Fruit fly (Drosophila melanogaster): ENCODE measurements around the gene b.

b gene

DNA sequence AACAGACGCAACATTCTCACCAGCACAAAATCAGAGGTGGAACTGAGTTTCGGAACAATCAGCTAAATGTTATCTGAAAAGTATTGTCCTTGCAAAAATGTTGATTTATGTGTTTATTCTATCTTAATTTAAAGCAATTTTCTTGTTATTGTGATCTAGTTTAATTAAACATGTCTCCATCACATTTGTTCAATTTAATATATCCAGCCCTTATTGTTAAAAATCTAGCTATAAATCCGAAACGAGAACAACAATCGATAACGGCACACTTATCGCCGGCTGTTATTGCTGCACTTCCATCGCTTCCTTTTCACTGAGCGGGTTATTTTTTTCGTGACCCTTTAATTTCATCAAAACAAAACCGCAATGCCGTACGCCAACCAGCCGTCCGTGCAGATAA, 12.0 kb downstream of the b start, which contains the start of the genes GatC, PolG2 and Polr2C:
TSS of gene GatC (minus strand) at position 48 of the 400 bp plus-strand sequence.
TSS of gene PolG2 (minus strand) at position 48 of the 400 bp plus-strand sequence.
TSS of gene Polr2C (plus strand) at position 280 of the 400 bp plus-strand sequence.
- peak; percentile 12 for TF ChIP-seq CG1620 (GFP tag; optimal IDR thresholded peaks at IDR 0.05)
- no peak for TF ChIP-seq CG7045 (GFP tag; optimal IDR thresholded peaks at IDR 0.05)
- TF ChIP-seq tj (GFP tag; optimal IDR thresholded peaks at IDR 0.05), result peak; percentile 0
- no peak for TF ChIP-seq pad (GFP tag; optimal IDR thresholded peaks at IDR 0.05)
- peak; percentile 19 for TF ChIP-seq CG14711 (tag; optimal IDR thresholded peaks at IDR 0.05)
- TF ChIP-seq cic (GFP tag; optimal IDR thresholded peaks at IDR 0.05), result no peak
- TF ChIP-seq Hr96 (GFP tag; optimal IDR thresholded peaks at IDR 0.05), result no peak
- no peak for TF ChIP-seq CG11617 (GFP tag; optimal IDR thresholded peaks at IDR 0.05)
- TF ChIP-seq ovo (GFP tag; optimal IDR thresholded peaks at IDR 0.05), result no peak
- peak; percentile 33 for TF ChIP-seq Crg-1 (GFP tag; optimal IDR thresholded peaks at IDR 0.05)
- no peak for TF ChIP-seq CG12768 (GFP tag; optimal IDR thresholded peaks at IDR 0.05)
- TF ChIP-seq cnc (optimal IDR thresholded peaks at IDR 0.05), result no peak
- TF ChIP-seq toe (GFP tag; optimal IDR thresholded peaks at IDR 0.05), result no peak
- peak; percentile 38 for TF ChIP-seq Mnt (GFP tag; optimal IDR thresholded peaks at IDR 0.05)
- peak; percentile 11 for TF ChIP-seq CG33017 (tag; optimal IDR thresholded peaks at IDR 0.05)
- no peak for TF ChIP-seq Clk (GFP tag; optimal IDR thresholded peaks at IDR 0.05)
- TF ChIP-seq kay (GFP tag; ENCODE audit: borderline replicate concordance), result no peak
- no peak for TF ChIP-seq bab1 (GFP tag; optimal IDR thresholded peaks at IDR 0.05)
- peak; percentile 53 for TF ChIP-seq CG7101 (tag; optimal IDR thresholded peaks at IDR 0.05)
- no peak for TF ChIP-seq CG5204 (GFP tag; optimal IDR thresholded peaks at IDR 0.05)

- TF ChIP-seq ovo (GFP tag; optimal IDR thresholded peaks at IDR 0.05), result peak; percentile 98
- TF ChIP-seq tj (GFP tag; optimal IDR thresholded peaks at IDR 0.05), result peak; percentile 91
- TF ChIP-seq toe (GFP tag; optimal IDR thresholded peaks at IDR 0.05), result peak; percentile 99
- TF ChIP-seq CG33017 (tag; optimal IDR thresholded peaks at IDR 0.05), result peak; percentile 100
- TF ChIP-seq CG1620 (GFP tag; optimal IDR thresholded peaks at IDR 0.05), result peak; percentile 99
- peak; percentile 100 for TF ChIP-seq CG7101 (tag; optimal IDR thresholded peaks at IDR 0.05)
- TF ChIP-seq bab1 (GFP tag; optimal IDR thresholded peaks at IDR 0.05), result peak; percentile 100
- TF ChIP-seq CG11617 (GFP tag; optimal IDR thresholded peaks at IDR 0.05), result peak; percentile 98
- peak; percentile 98 for TF ChIP-seq CG14711 (tag; optimal IDR thresholded peaks at IDR 0.05)
- no peak for TF ChIP-seq kay (GFP tag; ENCODE audit: borderline replicate concordance)
- peak; percentile 99 for TF ChIP-seq CG12768 (GFP tag; optimal IDR thresholded peaks at IDR 0.05)
- TF ChIP-seq Mnt (GFP tag; optimal IDR thresholded peaks at IDR 0.05), result peak; percentile 98
- TF ChIP-seq CG5204 (GFP tag; optimal IDR thresholded peaks at IDR 0.05), result peak; percentile 100
- peak; percentile 99 for TF ChIP-seq Hr96 (GFP tag; optimal IDR thresholded peaks at IDR 0.05)
- peak; percentile 99 for TF ChIP-seq CG7045 (GFP tag; optimal IDR thresholded peaks at IDR 0.05)
- peak; percentile 93 for TF ChIP-seq pad (GFP tag; optimal IDR thresholded peaks at IDR 0.05)
- peak; percentile 99 for TF ChIP-seq Clk (GFP tag; optimal IDR thresholded peaks at IDR 0.05)
- peak; percentile 99 for TF ChIP-seq Crg-1 (GFP tag; optimal IDR thresholded peaks at IDR 0.05)
- TF ChIP-seq cic (GFP tag; optimal IDR thresholded peaks at IDR 0.05), result peak; percentile 91
- no peak for TF ChIP-seq cnc (optimal IDR thresholded peaks at IDR 0.05)
Observed at dm6 chr2L:13835002-13835910, 14.2 kb downstream of the b start, which contains the start of the genes mRpS23 and CenG1A. mRpS23 (minus strand) TSS chr2L:13835072. CenG1A (plus strand) TSS chr2L:13835564.

DNA sequence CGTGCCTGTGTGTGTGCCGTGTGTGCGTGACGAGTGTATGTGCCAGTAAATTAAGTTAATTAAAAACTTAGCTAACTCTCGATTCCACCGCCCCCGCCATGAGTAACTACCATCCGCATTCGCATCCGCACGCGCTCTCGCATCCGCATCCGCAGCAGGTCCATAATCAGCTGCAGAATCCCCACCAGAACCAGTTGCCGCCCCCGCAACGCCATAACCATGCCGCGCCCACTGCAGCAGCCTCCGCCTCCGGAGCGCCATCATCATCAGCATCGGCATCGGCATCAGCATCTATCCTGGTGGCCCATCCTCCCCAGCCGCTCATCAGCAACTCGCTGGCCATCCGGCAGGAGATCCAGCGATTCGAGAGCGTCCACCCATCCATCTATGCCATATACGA, 14.9 kb downstream of the b start:
- TF ChIP-seq Hr96 (GFP tag; optimal IDR thresholded peaks at IDR 0.05), result no peak
- TF ChIP-seq Clk (GFP tag; optimal IDR thresholded peaks at IDR 0.05), result no peak
- TF ChIP-seq cic (GFP tag; optimal IDR thresholded peaks at IDR 0.05), result no peak
- TF ChIP-seq Mnt (GFP tag; optimal IDR thresholded peaks at IDR 0.05), result no peak
- TF ChIP-seq CG14711 (tag; optimal IDR thresholded peaks at IDR 0.05), result no peak
- no peak for TF ChIP-seq CG7101 (tag; optimal IDR thresholded peaks at IDR 0.05)
- no peak for TF ChIP-seq kay (GFP tag; ENCODE audit: borderline replicate concordance)
- TF ChIP-seq bab1 (GFP tag; optimal IDR thresholded peaks at IDR 0.05), result no peak
- no peak for TF ChIP-seq CG1620 (GFP tag; optimal IDR thresholded peaks at IDR 0.05)

DNA sequence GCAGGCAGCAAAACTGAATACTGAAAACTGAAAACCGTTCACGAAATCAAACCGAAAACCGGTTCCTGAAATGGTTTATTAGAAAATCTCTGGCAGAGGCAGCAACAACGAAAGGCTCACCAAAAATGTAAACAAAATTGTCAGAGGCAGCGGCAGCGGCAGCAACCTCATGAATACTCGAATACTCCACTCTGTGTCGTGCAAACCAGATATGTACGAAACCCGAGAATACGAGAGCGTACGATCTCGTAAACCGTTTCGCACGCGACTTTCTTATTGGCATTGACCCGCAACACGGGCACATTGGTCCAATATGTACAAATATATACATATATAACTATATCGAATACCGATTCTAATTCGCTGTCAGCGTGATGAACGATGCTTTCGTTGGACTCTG, 16.5 kb downstream of the b start:
- no peak for TF ChIP-seq CG7045 (GFP tag; optimal IDR thresholded peaks at IDR 0.05)
- TF ChIP-seq CG1620 (GFP tag; optimal IDR thresholded peaks at IDR 0.05), result no peak
- no peak for TF ChIP-seq bab1 (GFP tag; optimal IDR thresholded peaks at IDR 0.05)
- TF ChIP-seq CG14711 (tag; optimal IDR thresholded peaks at IDR 0.05), result no peak
- no peak for TF ChIP-seq Clk (GFP tag; optimal IDR thresholded peaks at IDR 0.05)
- no peak for TF ChIP-seq toe (GFP tag; optimal IDR thresholded peaks at IDR 0.05)
- no peak for TF ChIP-seq CG5204 (GFP tag; optimal IDR thresholded peaks at IDR 0.05)
- TF ChIP-seq CG12768 (GFP tag; optimal IDR thresholded peaks at IDR 0.05), result no peak
- TF ChIP-seq kay (GFP tag; ENCODE audit: borderline replicate concordance), result no peak
- TF ChIP-seq Mnt (GFP tag; optimal IDR thresholded peaks at IDR 0.05), result no peak
- no peak for TF ChIP-seq tj (GFP tag; optimal IDR thresholded peaks at IDR 0.05)
- TF ChIP-seq CG7101 (tag; optimal IDR thresholded peaks at IDR 0.05), result no peak
- no peak for TF ChIP-seq pad (GFP tag; optimal IDR thresholded peaks at IDR 0.05)

dm6 chr2L:13838647-13839390, 17.8 kb downstream of the b start:
- TF ChIP-seq CG7045 (GFP tag; optimal IDR thresholded peaks at IDR 0.05) (peak; percentile 71), CG33017 (tag; optimal IDR thresholded peaks at IDR 0.05) (peak; percentile 78), Hr96 (GFP tag; optimal IDR thresholded peaks at IDR 0.05) (no peak), CG1620 (GFP tag; optimal IDR thresholded peaks at IDR 0.05) (no peak), pad (GFP tag; optimal IDR thresholded peaks at IDR 0.05) (peak; percentile 32), cnc (optimal IDR thresholded peaks at IDR 0.05) (no peak), bab1 (GFP tag; optimal IDR thresholded peaks at IDR 0.05) (no peak), CG11617 (GFP tag; optimal IDR thresholded peaks at IDR 0.05) (peak; percentile 71), toe (GFP tag; optimal IDR thresholded peaks at IDR 0.05) (no peak), Mnt (GFP tag; optimal IDR thresholded peaks at IDR 0.05) (no peak), CG14711 (tag; optimal IDR thresholded peaks at IDR 0.05) (no peak), Crg-1 (GFP tag; optimal IDR thresholded peaks at IDR 0.05) (peak; percentile 4), CG7101 (tag; optimal IDR thresholded peaks at IDR 0.05) (peak; percentile 50), kay (GFP tag; ENCODE audit: borderline replicate concordance) (peak; percentile 84), Clk (GFP tag; optimal IDR thresholded peaks at IDR 0.05) (peak; percentile 43), CG12768 (GFP tag; optimal IDR thresholded peaks at IDR 0.05) (peak; percentile 55), tj (GFP tag; optimal IDR thresholded peaks at IDR 0.05) (no peak), CG5204 (GFP tag; optimal IDR thresholded peaks at IDR 0.05) (peak; percentile 10), ovo (GFP tag; optimal IDR thresholded peaks at IDR 0.05) (no peak), cic (GFP tag; optimal IDR thresholded peaks at IDR 0.05) (peak; percentile 93)

Data from whole organism, adult.